Fruit fly (Drosophila melanogaster) whole organism, embryonic: ENCODE data around the gene Tpst.

ENCODE experiments used
- Bteb2 ChIP-seq: fragments of 200-800 bp; sonication (Bioruptor generic); optimal IDR thresholded peaks from 2 replicates; lab custom pipeline; 2016; ENCODE audit warnings: missing biosample characterization, missing genetic modification characterization
- CG10431 ChIP-seq: fragments of 200-800 bp; sonication (Bioruptor generic); optimal IDR thresholded peaks from 3 replicates; lab custom pipeline; 2018; ENCODE audit warnings: missing biosample characterization, mild to moderate bottlenecking, missing genetic modification characterization
- CG11456 ChIP-seq: fragments of 200-800 bp; sonication (Bioruptor generic); IDR thresholded peaks from 3 replicates; pipeline ENCODE4 v1.3.6; 2022; ENCODE audit warnings: missing biosample characterization, missing genetic modification characterization
- CG12769 ChIP-seq: fragments of 200-800 bp; sonication (Bioruptor generic); optimal IDR thresholded peaks from 2 replicates; lab custom pipeline; 2019; ENCODE audit warnings: missing biosample characterization, mild to moderate bottlenecking, missing genetic modification characterization, moderate library complexity
- CG17359 ChIP-seq: fragments of 200-800 bp; sonication (Bioruptor generic); optimal IDR thresholded peaks from 3 replicates; lab custom pipeline; 2018; ENCODE audit warnings: missing biosample characterization, mild to moderate bottlenecking, missing genetic modification characterization, moderate library complexity
- CG17385 ChIP-seq: fragments of 200-800 bp; sonication (Bioruptor generic); optimal IDR thresholded peaks from 3 replicates; lab custom pipeline; 2018; ENCODE audit warnings: missing biosample characterization, mild to moderate bottlenecking, missing genetic modification characterization
- CG17829 ChIP-seq: fragments of 200-800 bp; optimal IDR thresholded peaks from 2 replicates; lab custom pipeline; 2019; ENCODE audit warnings: missing biosample characterization, mild to moderate bottlenecking, missing genetic modification characterization, moderate library complexity
- CG30020 ChIP-seq: fragments of 200-800 bp; optimal IDR thresholded peaks from 2 replicates; lab custom pipeline; 2019; ENCODE audit warnings: missing biosample characterization, mild to moderate bottlenecking, missing genetic modification characterization, moderate library complexity
- CG4730 ChIP-seq: fragments of 200-800 bp; sonication (Bioruptor generic); IDR thresholded peaks from 2 replicates; pipeline ENCODE4 v1.3.6; 2022; ENCODE audit warnings: missing biosample characterization, missing genetic modification characterization
- CG4854 ChIP-seq: fragments of 200-800 bp; sonication (Bioruptor generic); optimal IDR thresholded peaks from 2 replicates; lab custom pipeline; 2016; ENCODE audit warnings: missing biosample characterization, missing genetic modification characterization, inconsistent platforms
- CG8359 ChIP-seq: fragments of 200-800 bp; sonication (Bioruptor generic); optimal IDR thresholded peaks from 2 replicates; lab custom pipeline; 2017; ENCODE audit warnings: missing biosample characterization, mild to moderate bottlenecking, missing genetic modification characterization, borderline replicate concordance
- CG8388 ChIP-seq: fragments of 200-800 bp; sonication (Bioruptor generic); optimal IDR thresholded peaks from 2 replicates; lab custom pipeline; 2019; ENCODE audit warnings: missing biosample characterization, mild to moderate bottlenecking, missing genetic modification characterization, moderate library complexity
- CG9797 ChIP-seq: fragments of 200-800 bp; sonication (Bioruptor generic); optimal IDR thresholded peaks from 3 replicates; lab custom pipeline; 2018; ENCODE audit warnings: missing biosample characterization, mild to moderate bottlenecking, missing genetic modification characterization
- CG9876 ChIP-seq: fragments of 200-800 bp; sonication (Bioruptor generic); optimal IDR thresholded peaks from 2 replicates; lab custom pipeline; 2016; ENCODE audit warnings: missing biosample characterization, missing genetic modification characterization
- CG9932 ChIP-seq: fragments of 200-800 bp; sonication (Bioruptor generic); IDR thresholded peaks from 2 replicates; pipeline ENCODE4 v1.3.6; 2022; ENCODE audit warnings: missing biosample characterization, missing genetic modification characterization
- CTCF ChIP-seq: fragments of 200-800 bp; sonication (Bioruptor generic); optimal IDR thresholded peaks from 2 replicates; lab custom pipeline; 2017; ENCODE audit warnings: missing biosample characterization, mild to moderate bottlenecking, missing genetic modification characterization, moderate library complexity
- CoRest ChIP-seq: fragments of 200-800 bp; sonication (Bioruptor generic); optimal IDR thresholded peaks from 3 replicates; lab custom pipeline; 2018; ENCODE audit warnings: missing biosample characterization, mild to moderate bottlenecking, missing genetic modification characterization, moderate library complexity
- Dad ChIP-seq: fragments of 200-800 bp; sonication (Bioruptor generic); optimal IDR thresholded peaks from 3 replicates; lab custom pipeline; 2016; ENCODE audit warnings: missing biosample characterization, missing genetic modification characterization
- Dip2 ChIP-seq: fragments of 200-800 bp; sonication (Bioruptor generic); IDR thresholded peaks from 2 replicates; pipeline ENCODE4 v1.3.6; 2022; ENCODE audit warnings: missing biosample characterization, missing genetic modification characterization
- Dll ChIP-seq: fragments of 200-800 bp; sonication (Bioruptor generic); IDR thresholded peaks from 4 replicates; pipeline ENCODE4 v1.3.6; 2022; ENCODE audit warnings: missing biosample characterization, missing genetic modification characterization; ENCODE audit not compliant: partially characterized antibody
- Ets65A ChIP-seq: fragments of 200-800 bp; sonication (Bioruptor generic); peaks from one replicate; lab custom pipeline; 2016; ENCODE audit warnings: missing biosample characterization, missing genetic modification characterization
- Hmr ChIP-seq: fragments of 200-800 bp; sonication (Bioruptor generic); optimal IDR thresholded peaks from 3 replicates; lab custom pipeline; 2017; ENCODE audit warnings: mild to moderate bottlenecking, missing biosample characterization, missing genetic modification reagents, missing genetic modification characterization
- Kr ChIP-seq: fragments of 200-800 bp; sonication (Bioruptor generic); optimal IDR thresholded peaks from 2 replicates; lab custom pipeline; 2017; ENCODE audit warnings: missing biosample characterization, mild to moderate bottlenecking, missing genetic modification characterization
- NFAT ChIP-seq: fragments of 200-800 bp; sonication (Bioruptor generic); IDR thresholded peaks from 2 replicates; pipeline ENCODE4 v1.3.6; 2022; ENCODE audit warnings: missing biosample characterization, missing genetic modification characterization
- PHDP ChIP-seq: fragments of 200-800 bp; sonication (Bioruptor generic); optimal IDR thresholded peaks from 3 replicates; lab custom pipeline; 2018; ENCODE audit warnings: missing biosample characterization, mild to moderate bottlenecking, missing genetic modification characterization, moderate library complexity
- Ptx1 ChIP-seq: fragments of 200-800 bp; sonication (Bioruptor generic); IDR thresholded peaks from 2 replicates; pipeline ENCODE4 v1.3.6; 2022; ENCODE audit warnings: missing biosample characterization, missing genetic modification characterization
- Rx ChIP-seq: fragments of 200-800 bp; sonication (Bioruptor generic); IDR thresholded peaks from 2 replicates; pipeline ENCODE4 v1.3.6; 2022; ENCODE audit warnings: missing biosample characterization, missing genetic modification characterization
- Ssrp ChIP-seq: fragments of 200-800 bp; sonication (Bioruptor generic); optimal IDR thresholded peaks from 2 replicates; lab custom pipeline; 2018; ENCODE audit warnings: missing biosample characterization, mild to moderate bottlenecking, missing genetic modification characterization, moderate library complexity
- chm ChIP-seq: fragments of 200-800 bp; sonication (Bioruptor generic); IDR thresholded peaks from 2 replicates; pipeline ENCODE4 v1.3.6; 2022; ENCODE audit warnings: missing biosample characterization, missing genetic modification characterization
- croc ChIP-seq: fragments of 200-800 bp; sonication (Bioruptor generic); conservative IDR thresholded peaks from 3 replicates; pipeline ENCODE4 v1.3.6; 2022; ENCODE audit warnings: missing biosample characterization, missing genetic modification characterization
- danr ChIP-seq: fragments of 200-800 bp; sonication (Bioruptor generic); IDR thresholded peaks from 2 replicates; pipeline ENCODE4 v1.3.6; 2022; ENCODE audit warnings: missing biosample characterization, missing genetic modification characterization
- emc ChIP-seq: fragments of 200-800 bp; sonication (Bioruptor generic); optimal IDR thresholded peaks from 2 replicates; lab custom pipeline; 2016; ENCODE audit warnings: missing biosample characterization, missing genetic modification characterization
- esg ChIP-seq: fragments of 200-800 bp; sonication (Bioruptor generic); conservative IDR thresholded peaks from 2 replicates; pipeline ENCODE4 v1.3.6; 2022; ENCODE audit warnings: missing biosample characterization, missing genetic modification characterization
- eve ChIP-seq, 2 experiments: fragments of >200 bp; optimal IDR thresholded peaks; 2 replicates each; lab custom pipeline; 2017; ENCODE audit warnings: missing biosample characterization in 2 of 2, missing genetic modification characterization in 2 of 2
- ewg ChIP-seq: fragments of 200-800 bp; sonication (Bioruptor generic); optimal IDR thresholded peaks from 3 replicates; lab custom pipeline; 2017; ENCODE audit warnings: mild to moderate bottlenecking, missing biosample characterization, missing genetic modification reagents, missing genetic modification characterization
- grau ChIP-seq: fragments of 200-800 bp; optimal IDR thresholded peaks from 3 replicates; lab custom pipeline; 2019; ENCODE audit warnings: missing biosample characterization, mild to moderate bottlenecking, missing genetic modification characterization, moderate library complexity
- gt ChIP-seq: fragments of 200-800 bp; sonication (Bioruptor generic); IDR thresholded peaks from 2 replicates; pipeline ENCODE4 v1.3.6; 2022; ENCODE audit warnings: missing biosample characterization, missing genetic modification characterization
- ken ChIP-seq: fragments of 200-800 bp; sonication (Bioruptor generic); IDR thresholded peaks from 3 replicates; pipeline ENCODE4 v1.3.6; 2022; ENCODE audit warnings: missing biosample characterization, missing genetic modification characterization
- mam ChIP-seq: fragments of 200-800 bp; sonication (Bioruptor generic); optimal IDR thresholded peaks from 3 replicates; lab custom pipeline; 2016; ENCODE audit warnings: missing biosample characterization, missing genetic modification characterization
- onecut ChIP-seq: fragments of 200-800 bp; sonication (Bioruptor generic); IDR thresholded peaks from 2 replicates; pipeline ENCODE4 v1.3.6; 2022; ENCODE audit warnings: missing biosample characterization, missing genetic modification characterization
- ranshi ChIP-seq: fragments of 200-800 bp; sonication (Bioruptor generic); IDR thresholded peaks from 2 replicates; pipeline ENCODE4 v1.3.6; 2022; ENCODE audit warnings: missing biosample characterization, missing genetic modification characterization
- repo ChIP-seq: fragments of 200-800 bp; sonication (Bioruptor generic); optimal IDR thresholded peaks from 2 replicates; lab custom pipeline; 2016; ENCODE audit warnings: missing biosample characterization, missing genetic modification characterization
- salm ChIP-seq: fragments of 200-800 bp; sonication (Bioruptor generic); optimal IDR thresholded peaks from 2 replicates; lab custom pipeline; 2018; ENCODE audit warnings: missing biosample characterization, mild to moderate bottlenecking, missing genetic modification characterization
- scrt ChIP-seq: fragments of 200-800 bp; sonication (Bioruptor generic); optimal IDR thresholded peaks from 2 replicates; lab custom pipeline; 2018; ENCODE audit warnings: missing biosample characterization, mild to moderate bottlenecking, missing genetic modification characterization, moderate library complexity
- sens-2 ChIP-seq: fragments of 200-800 bp; sonication (Bioruptor generic); IDR thresholded peaks from 2 replicates; pipeline ENCODE4 v1.3.6; 2022; ENCODE audit warnings: missing biosample characterization, missing genetic modification characterization
- stc ChIP-seq: fragments of 200-800 bp; sonication (Bioruptor generic); IDR thresholded peaks from 2 replicates; pipeline ENCODE4 v1.3.6; 2022; ENCODE audit warnings: missing biosample characterization, missing genetic modification characterization
- tap ChIP-seq: fragments of 200-800 bp; optimal IDR thresholded peaks from 3 replicates; lab custom pipeline; 2019; ENCODE audit warnings: missing biosample characterization, mild to moderate bottlenecking, missing genetic modification characterization, moderate library complexity
- tio ChIP-seq: fragments of 200-800 bp; sonication (Bioruptor generic); optimal IDR thresholded peaks from 2 replicates; lab custom pipeline; 2017; ENCODE audit warnings: missing biosample characterization, missing genetic modification characterization, inconsistent platforms
- toy ChIP-seq: fragments of 200-800 bp; sonication (Bioruptor generic); IDR thresholded peaks from 2 replicates; pipeline ENCODE4 v1.3.6; 2022; ENCODE audit warnings: missing biosample characterization, missing genetic modification characterization
- trh ChIP-seq: fragments of 200-800 bp; sonication (Bioruptor generic); optimal IDR thresholded peaks from 2 replicates; lab custom pipeline; 2016; ENCODE audit warnings: missing biosample characterization, missing genetic modification characterization
- tup ChIP-seq: fragments of 200-800 bp; sonication (Bioruptor generic); optimal IDR thresholded peaks from 2 replicates; lab custom pipeline; 2016; ENCODE audit warnings: missing biosample characterization, mild to moderate bottlenecking, missing genetic modification characterization, moderate library complexity

Tpst gene

dm6 chrX:13639998-13640691 lies 76.5 kb downstream of the Tpst start:
- TF ChIP-seq Dll (GFP tag; lab: Robert Waterston, UW): peak; percentile 59; the same call in 3 of the 4 replicates
- peak; percentile 99 for TF ChIP-seq tap
- peak; percentile 99 for TF ChIP-seq CG12769 (tag; lab: Kevin White, UChicago)
- peak; percentile 99 for TF ChIP-seq CG17829 (tag; lab: Kevin White, UChicago)
- peak; percentile 100 for TF ChIP-seq Ets65A (GFP tag; lab: Kevin White, UChicago)
- TF ChIP-seq tio (GFP tag; lab: Kevin White, UChicago): peak; percentile 97
- peak; percentile 99 for TF ChIP-seq ken (GFP tag; lab: Robert Waterston, UW)
- TF ChIP-seq Dip2 (GFP tag; lab: Robert Waterston, UW): peak; percentile 74; the same call in 1 of the 2 replicates
- TF ChIP-seq CG4854: peak; percentile 97
- TF ChIP-seq salm (tag; lab: Kevin White, UChicago): peak; percentile 99
- TF ChIP-seq CG17359: peak; percentile 99
- peak; percentile 98 for TF ChIP-seq danr (GFP tag; lab: Robert Waterston, UW)
- TF ChIP-seq sens-2 (GFP tag; lab: Robert Waterston, UW): peak; percentile 98
- peak in 1 of 2 experiments; percentile 100 for TF ChIP-seq eve (GFP tag; optimal IDR thresholded peaks at IDR 0.05; lab: Kevin White, UChicago)
- TF ChIP-seq grau (tag; lab: Kevin White, UChicago): peak; percentile 98
- peak; percentile 93 for TF ChIP-seq CG8359 (GFP tag; lab: Kevin White, UChicago)
- peak; percentile 77 for TF ChIP-seq CTCF
- peak; percentile 97 for TF ChIP-seq croc (GFP tag; lab: Robert Waterston, UW)
- peak; percentile 99 for TF ChIP-seq chm (GFP tag; lab: Robert Waterston, UW)
- TF ChIP-seq esg (GFP tag; lab: Robert Waterston, UW): peak; percentile 98
- TF ChIP-seq CG4730: peak; percentile 99
- TF ChIP-seq PHDP (tag; lab: Kevin White, UChicago): peak; percentile 99
- TF ChIP-seq CG30020 (tag; lab: Kevin White, UChicago): peak; percentile 84
- peak; percentile 98 for TF ChIP-seq tup (GFP tag; lab: Kevin White, UChicago)
- peak; percentile 97 for TF ChIP-seq CG8388 (GFP tag; lab: Kevin White, UChicago)
- TF ChIP-seq Rx: peak; percentile 99
- peak; percentile 99 for TF ChIP-seq Ptx1 (GFP tag; lab: Robert Waterston, UW)
- peak; percentile 98 for TF ChIP-seq repo
- peak; percentile 99 for TF ChIP-seq CG11456 (GFP tag; lab: Robert Waterston, UW)
- peak; percentile 98 for TF ChIP-seq CG17385 (GFP tag; lab: Kevin White, UChicago)
- TF ChIP-seq CG9876 (GFP tag; lab: Kevin White, UChicago): peak; percentile 97
- peak; percentile 58 for TF ChIP-seq CG9797 (GFP tag; lab: Kevin White, UChicago)
- peak; percentile 98 for TF ChIP-seq CoRest (tag; lab: Kevin White, UChicago)
- peak; percentile 96 for TF ChIP-seq gt (GFP tag; lab: Robert Waterston, UW)
- TF ChIP-seq emc (GFP tag; lab: Kevin White, UChicago): peak; percentile 96
- TF ChIP-seq ewg (GFP tag; lab: Kevin White, UChicago): peak; percentile 96
- TF ChIP-seq onecut (GFP tag; lab: Robert Waterston, UW): peak; percentile 98
- peak; percentile 49 for TF ChIP-seq Kr (GFP tag; lab: Kevin White, UChicago)
- peak; percentile 99 for TF ChIP-seq stc (GFP tag; lab: Robert Waterston, UW)
- TF ChIP-seq trh (GFP tag; lab: Kevin White, UChicago): peak; percentile 94
- peak; percentile 98 for TF ChIP-seq Bteb2
- TF ChIP-seq scrt (GFP tag; lab: Kevin White, UChicago): peak; percentile 96
- peak; percentile 100 for TF ChIP-seq NFAT (GFP tag; lab: Robert Waterston, UW)
- peak; percentile 99 for TF ChIP-seq Hmr (GFP tag; lab: Kevin White, UChicago)
- peak; percentile 99 for TF ChIP-seq CG9932 (GFP tag; lab: Robert Waterston, UW)
- TF ChIP-seq CG10431 (GFP tag; lab: Kevin White, UChicago): peak; percentile 96
- peak; percentile 98 for TF ChIP-seq Dad
- peak; percentile 99 for TF ChIP-seq ranshi (GFP tag; lab: Robert Waterston, UW)
- peak; percentile 96 for TF ChIP-seq toy (GFP tag; lab: Robert Waterston, UW)
- peak; percentile 98 for TF ChIP-seq mam
- peak; percentile 98 for TF ChIP-seq Ssrp
